Worm (Caenorhabditis elegans) whole organism, young adult: Measurements from ENCODE around the gene ZK218.11.

Experiments
- B0019.2 ChIP-seq: fragments of 200-800 bp; sonication (Bioruptor generic); conservative IDR thresholded peaks from 2 replicates; pipeline ENCODE4 v1.3.6; 2022; ENCODE audit warnings: missing genetic modification reagents, missing genetic modification characterization, missing compliant biosample characterization
- C17E4.6 ChIP-seq: fragments of 200-800 bp; sonication (Bioruptor generic); IDR thresholded peaks from 2 replicates; pipeline ENCODE4 v1.3.6; 2022; ENCODE audit warnings: missing genetic modification reagents, missing genetic modification characterization, missing compliant biosample characterization
- Y95B8A.8 ChIP-seq: fragments of 200-800 bp; sonication (Bioruptor generic); IDR thresholded peaks from 2 replicates; pipeline ENCODE4 v1.3.6; 2022; ENCODE audit warnings: missing genetic modification reagents, missing genetic modification characterization, missing compliant biosample characterization
- ZK185.1 ChIP-seq: sonication (generic microtip); optimal IDR thresholded peaks from 2 replicates; lab custom pipeline; 2016; ENCODE audit warnings: mild to moderate bottlenecking, missing genetic modification characterization, missing compliant biosample characterization; ENCODE audit not compliant: poor library complexity, severe bottlenecking
- chd-7 ChIP-seq: sonication (generic microtip); optimal IDR thresholded peaks from 2 replicates; lab custom pipeline; 2016; ENCODE audit warnings: mild to moderate bottlenecking, missing genetic modification characterization, moderate library complexity, missing compliant biosample characterization
- dpff-1 ChIP-seq: sonication (generic microtip); optimal IDR thresholded peaks from 2 replicates; lab custom pipeline; 2017; ENCODE audit warnings: mild to moderate bottlenecking, missing genetic modification characterization, missing compliant biosample characterization
- let-526 ChIP-seq: fragments of 200-800 bp; sonication (Bioruptor generic); IDR thresholded peaks from 2 replicates; pipeline ENCODE4 v1.3.6; 2022; ENCODE audit warnings: missing genetic modification reagents, missing genetic modification characterization, missing compliant biosample characterization
- nfyb-1 ChIP-seq: fragments of 200-800 bp; sonication (Bioruptor generic); IDR thresholded peaks from 2 replicates; pipeline ENCODE4 v1.3.6; 2022; ENCODE audit warnings: missing genetic modification reagents, missing genetic modification characterization, missing compliant biosample characterization
- sea-2 ChIP-seq: fragments of 200-800 bp; sonication (Bioruptor generic); IDR thresholded peaks from 2 replicates; pipeline ENCODE4 v1.3.6; 2022; ENCODE audit warnings: missing genetic modification characterization, missing compliant biosample characterization
- snpc-4 ChIP-seq, 5 experiments: fragments of 150-350 bp in 1 of 5; sonication (generic microtip) in 4 of 5; optimal IDR thresholded peaks; 2 replicates each; lab custom pipeline; 2014 to 2018; ENCODE audit warnings: missing genetic modification characterization in 5 of 5, missing biosample characterization in 3 of 5, antibody characterized with exemption in 2 of 5, mild to moderate bottlenecking in 2 of 5, missing compliant biosample characterization in 2 of 5, missing genotype in 2 of 5, moderate library complexity in 2 of 5, missing genetic modification reagents in 1 of 5
- somi-1 ChIP-seq: fragments of 200-800 bp; sonication (Bioruptor generic); optimal IDR thresholded peaks from 2 replicates; lab custom pipeline; 2018; ENCODE audit warnings: mild to moderate bottlenecking, missing genetic modification characterization, missing compliant biosample characterization
- tbp1 ChIP-seq: fragments of 200-800 bp; sonication (Bioruptor generic); optimal IDR thresholded peaks from 2 replicates; lab custom pipeline; 2018; ENCODE audit warnings: mild to moderate bottlenecking, missing genetic modification characterization, missing compliant biosample characterization
- unc-130 ChIP-seq: sonication (generic microtip); optimal IDR thresholded peaks from 2 replicates; lab custom pipeline; 2016; ENCODE audit warnings: missing genetic modification reagents, missing genetic modification characterization, missing compliant biosample characterization

- TF ChIP-seq sea-2 (GFP tag; lab: Robert Waterston, UW): no peak
- no peak for TF ChIP-seq let-526 (GFP tag; lab: Robert Waterston, UW)
- TF ChIP-seq snpc-4 (GFP tag; optimal IDR thresholded peaks at IDR 0.05; lab: Kevin White, UChicago): no peak
- TF ChIP-seq snpc-4 (tag; optimal IDR thresholded peaks at IDR 0.05; lab: Kevin White, UChicago): no peak
- TF ChIP-seq ZK185.1: no peak
- TF ChIP-seq Y95B8A.8: no peak
- no peak for TF ChIP-seq B0019.2 (GFP tag; lab: Robert Waterston, UW)
- no peak for TF ChIP-seq unc-130 (GFP tag; lab: Kevin White, UChicago)
- no peak for TF ChIP-seq nfyb-1 (GFP tag; lab: Robert Waterston, UW)
- TF ChIP-seq chd-7 (tag; lab: Kevin White, UChicago): no peak
- no peak for TF ChIP-seq dpff-1
- TF ChIP-seq tbp1 (GFP tag; lab: Kevin White, UChicago): no peak
- no peak for TF ChIP-seq C17E4.6 (GFP tag; lab: Robert Waterston, UW)
- TF ChIP-seq somi-1: no peak
These were observed 46.6 kb downstream of the ZK218.11 start, which contains the start of gene F28B1.9 for ce11 chrV:17061585-17061984.
